Worm (Caenorhabditis elegans): Measurements from ENCODE around the gene C25G4.7.

The C25G4.7 gene

DNA sequence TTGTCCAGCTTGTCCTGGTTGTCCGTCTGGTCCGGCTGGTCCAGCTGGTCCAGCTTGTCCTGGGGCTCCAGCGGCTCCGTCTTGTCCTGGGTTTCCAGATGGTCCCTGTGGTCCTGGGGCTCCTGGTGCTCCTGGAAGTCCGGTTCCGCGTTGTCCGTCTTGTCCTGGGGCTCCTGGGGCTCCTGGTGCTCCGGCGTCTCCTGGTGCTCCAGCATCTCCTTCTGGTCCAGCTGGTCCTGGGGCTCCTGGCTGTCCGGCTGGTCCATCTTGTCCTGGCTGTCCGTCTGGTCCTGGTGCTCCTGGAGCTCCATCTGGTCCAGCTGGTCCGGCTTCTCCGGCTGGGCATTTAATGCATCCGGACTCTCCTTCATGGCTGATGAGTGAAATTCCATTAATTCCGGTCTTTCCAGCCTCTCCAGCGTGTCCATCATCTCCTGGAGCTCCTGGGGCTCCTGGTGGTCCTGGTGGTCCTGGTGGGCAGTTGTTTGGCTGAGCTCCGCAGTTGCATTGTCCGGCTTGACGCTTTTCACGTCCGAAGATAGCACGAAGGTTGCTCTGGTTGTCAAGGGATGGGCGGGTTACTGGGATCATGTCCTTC, 28.9 kb upstream of the C25G4.7 start:
- TF ChIP-seq ceh-18 (tag; optimal IDR thresholded peaks at IDR 0.05), result peak; percentile 30
- TF ChIP-seq F13H6.1 (tag; optimal IDR thresholded peaks at IDR 0.05), result peak; percentile 25
- TF ChIP-seq unc-42 (tag; optimal IDR thresholded peaks at IDR 0.05), result peak; percentile 0
- peak; percentile 78 for TF ChIP-seq ztf-16 (tag; optimal IDR thresholded peaks at IDR 0.05)
- TF ChIP-seq rnt-1 (tag; optimal IDR thresholded peaks at IDR 0.05), result no peak

ce11 chrIV:12428467-12428866, 28.2 kb upstream of the C25G4.7 start, which contains the start of gene col-130:
Gene col-130 (minus strand): TSS chrIV:12428516.
- TF ChIP-seq tbx-2 (tag; optimal IDR thresholded peaks at IDR 0.05), result no peak
- TF ChIP-seq ahr-1 (tag; optimal IDR thresholded peaks at IDR 0.05), result no peak
- no peak for TF ChIP-seq lim-6 (tag; optimal IDR thresholded peaks at IDR 0.05)
- no peak for TF ChIP-seq unc-42 (tag; optimal IDR thresholded peaks at IDR 0.05)
- no peak for TF ChIP-seq ceh-6 (GFP tag; optimal IDR thresholded peaks at IDR 0.05)
- no peak for TF ChIP-seq tbx-7 (tag; optimal IDR thresholded peaks at IDR 0.05)
- TF ChIP-seq K02D7.2 (tag; optimal IDR thresholded peaks at IDR 0.05), result no peak
- TF ChIP-seq pax-1 (tag; optimal IDR thresholded peaks at IDR 0.05), result no peak
- no peak for TF ChIP-seq hlh-30 (tag; optimal IDR thresholded peaks at IDR 0.05; ENCODE audit: insufficient read depth)
- TF ChIP-seq unc-55 (GFP tag; optimal IDR thresholded peaks at IDR 0.05), result no peak
- no peak for TF ChIP-seq mec-3 (tag; optimal IDR thresholded peaks at IDR 0.05; ENCODE audit: borderline replicate concordance)
- no peak for TF ChIP-seq ref-2 (tag; optimal IDR thresholded peaks at IDR 0.05)
- TF ChIP-seq Y22D7AL.16 (tag; optimal IDR thresholded peaks at IDR 0.05), result no peak
- TF ChIP-seq fax-1 (tag; optimal IDR thresholded peaks at IDR 0.05), result no peak
- no peak for TF ChIP-seq ama-1 (optimal IDR thresholded peaks at IDR 0.05)
- no peak for TF ChIP-seq pros-1 (tag; optimal IDR thresholded peaks at IDR 0.05)
- no peak for TF ChIP-seq hlh-6 (tag; optimal IDR thresholded peaks at IDR 0.05)
- no peak for TF ChIP-seq ceh-24 (tag; optimal IDR thresholded peaks at IDR 0.05)
- no peak for TF ChIP-seq hlh-13 (GFP tag; optimal IDR thresholded peaks at IDR 0.05)
- TF ChIP-seq fkh-10 (GFP tag; optimal IDR thresholded peaks at IDR 0.05), result no peak

- no peak for TF ChIP-seq zip-5 (tag; optimal IDR thresholded peaks at IDR 0.05)
- TF ChIP-seq ceh-6 (GFP tag; optimal IDR thresholded peaks at IDR 0.05), result no peak
- no peak for TF ChIP-seq F13H6.1 (tag; optimal IDR thresholded peaks at IDR 0.05)
- TF ChIP-seq elt-2 (tag; optimal IDR thresholded peaks at IDR 0.05), result no peak
- no peak for TF ChIP-seq pax-1 (tag; optimal IDR thresholded peaks at IDR 0.05)
- TF ChIP-seq npax-4 (tag; optimal IDR thresholded peaks at IDR 0.05), result no peak
- TF ChIP-seq C08G9.2 (tag; optimal IDR thresholded peaks at IDR 0.05), result no peak
- no peak for TF ChIP-seq K02D7.2 (tag; optimal IDR thresholded peaks at IDR 0.05)
- no peak for TF ChIP-seq T23F11.4 (GFP tag; optimal IDR thresholded peaks at IDR 0.05)
- no peak for TF ChIP-seq ref-2 (tag; optimal IDR thresholded peaks at IDR 0.05)
- TF ChIP-seq Y22D7AL.16 (tag; optimal IDR thresholded peaks at IDR 0.05), result no peak
- TF ChIP-seq ceh-22 (tag; optimal IDR thresholded peaks at IDR 0.05), result no peak
- TF ChIP-seq lin-11 (tag; optimal IDR thresholded peaks at IDR 0.05), result no peak
- TF ChIP-seq ceh-30 (tag; optimal IDR thresholded peaks at IDR 0.05), result no peak
These were observed 27.2 kb upstream of the C25G4.7 start for ce11 chrIV:12429504-12429903.

DNA sequence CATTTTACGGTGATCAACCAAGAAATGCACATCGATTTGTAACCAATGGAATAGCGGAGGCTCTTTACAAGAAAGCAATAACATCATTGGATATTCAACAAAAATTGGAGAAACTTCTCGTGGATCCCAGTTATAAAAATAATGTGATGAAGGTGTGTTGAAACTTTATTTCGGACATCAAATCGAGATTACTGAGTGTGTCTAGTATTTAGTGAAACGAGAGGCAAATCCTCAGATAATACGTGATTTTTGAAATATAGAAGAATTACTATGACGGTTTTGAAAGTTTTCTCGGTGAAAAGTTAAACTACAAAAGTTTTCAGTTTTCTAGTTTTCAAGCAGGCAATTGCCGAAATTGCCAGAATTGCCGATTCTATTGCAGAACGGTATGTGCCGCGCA, 25.0 kb upstream of the C25G4.7 start:
- TF ChIP-seq ama-1 (optimal IDR thresholded peaks at IDR 0.05) (no peak), lim-6 (tag; optimal IDR thresholded peaks at IDR 0.05) (no peak), Y22D7AL.16 (tag; optimal IDR thresholded peaks at IDR 0.05) (no peak), fkh-10 (GFP tag; optimal IDR thresholded peaks at IDR 0.05) (no peak), sox-2 (GFP tag; IDR thresholded peaks at IDR 0.05) (no peak), elt-2 (tag; optimal IDR thresholded peaks at IDR 0.05) (no peak), pha-4 (tag; optimal IDR thresholded peaks at IDR 0.05) (no peak), elt-4 (tag; optimal IDR thresholded peaks at IDR 0.05) (no peak), ceh-2 (tag; optimal IDR thresholded peaks at IDR 0.05) (no peak), eyg-1 (tag; optimal IDR thresholded peaks at IDR 0.05) (no peak), hlh-30 (tag; optimal IDR thresholded peaks at IDR 0.05; ENCODE audit: insufficient read depth) (no peak), K09A11.1 (tag; optimal IDR thresholded peaks at IDR 0.05; ENCODE audit: insufficient read depth) (no peak)
